Worm (Caenorhabditis elegans) whole organism, mixed stage, embryonic: ENCODE measurements around the gene T12G3.11.

Experiments used
- M03D4.4 ChIP-seq: sonication (generic microtip); optimal IDR thresholded peaks from 2 replicates; lab custom pipeline; 2017; ENCODE audit warnings: mild to moderate bottlenecking, missing genetic modification characterization, missing compliant biosample characterization
- ceh-43 ChIP-seq: fragments of 200-800 bp; sonication (Bioruptor generic); optimal IDR thresholded peaks from 2 replicates; lab custom pipeline; 2018; ENCODE audit warnings: mild to moderate bottlenecking, missing genetic modification characterization, moderate library complexity, missing compliant biosample characterization
- elt-3 ChIP-seq: fragments of 150-350 bp; optimal IDR thresholded peaks from 2 replicates; lab custom pipeline; 2014; ENCODE audit warnings: missing biosample characterization, missing genetic modification characterization
- mab-5 ChIP-seq: fragments of 150-350 bp; optimal IDR thresholded peaks from 2 replicates; lab custom pipeline; 2014; ENCODE audit warnings: missing biosample characterization, missing genetic modification characterization
- nhr-12 ChIP-seq: fragments of 150-350 bp; optimal IDR thresholded peaks from 2 replicates; lab custom pipeline; 2014; ENCODE audit warnings: missing biosample characterization, missing genetic modification characterization
- pha-4 ChIP-seq: fragments of 150-350 bp; optimal IDR thresholded peaks from 2 replicates; lab custom pipeline; 2018; ENCODE audit warnings: missing biosample characterization, missing genetic modification reagents, missing genetic modification characterization
- sptf-1 ChIP-seq: sonication (generic microtip); optimal IDR thresholded peaks from 2 replicates; lab custom pipeline; 2017; ENCODE audit warnings: mild to moderate bottlenecking, missing genetic modification characterization, moderate library complexity, missing compliant biosample characterization
- unc-120 ChIP-seq: sonication (generic microtip); optimal IDR thresholded peaks from 2 replicates; lab custom pipeline; 2017; ENCODE audit warnings: missing genetic modification characterization, missing compliant biosample characterization; ENCODE audit not compliant: poor library complexity, severe bottlenecking
- unc-39 ChIP-seq: fragments of 150-350 bp; optimal IDR thresholded peaks from 2 replicates; lab custom pipeline; 2014; ENCODE audit warnings: missing biosample characterization, missing genetic modification characterization
- unc-62 ChIP-seq: fragments of 150-350 bp; optimal IDR thresholded peaks from 2 replicates; lab custom pipeline; 2014; ENCODE audit warnings: missing biosample characterization, missing genetic modification reagents, missing genetic modification characterization

The T12G3.11 gene

ce11 chrIV:11986407-11986806 is 43.2 kb downstream of the T12G3.11 start:
- TF ChIP-seq unc-39 (tag; lab: Kevin White, UChicago) (no peak), ceh-43 (no peak), unc-62 (GFP tag; lab: Kevin White, UChicago) (no peak), sptf-1 (tag; lab: Kevin White, UChicago) (no peak), M03D4.4 (tag; lab: Kevin White, UChicago) (no peak), pha-4 (tag; lab: Kevin White, UChicago) (no peak), mab-5 (tag; lab: Kevin White, UChicago) (no peak), nhr-12 (tag; lab: Kevin White, UChicago) (no peak), elt-3 (tag; lab: Kevin White, UChicago) (no peak), unc-120 (tag; lab: Kevin White, UChicago) (no peak)
